Fruit fly (Drosophila melanogaster) whole organism, embryonic: ENCODE data around the gene gogo.

Experiments
- CG12299 ChIP-seq: fragments of 200-800 bp; sonication (Bioruptor generic); optimal IDR thresholded peaks from 2 replicates; lab custom pipeline; 2018; ENCODE audit warnings: missing biosample characterization, mild to moderate bottlenecking, missing genetic modification characterization
- CG31441 ChIP-seq: fragments of 200-800 bp; sonication (Bioruptor generic); IDR thresholded peaks from 2 replicates; pipeline ENCODE4 v1.3.6; 2022; ENCODE audit warnings: missing biosample characterization, missing genetic modification characterization
- CG4404 ChIP-seq: fragments of 200-800 bp; sonication (Bioruptor generic); IDR thresholded peaks from 2 replicates; pipeline ENCODE4 v1.3.6; 2022; ENCODE audit warnings: missing biosample characterization, missing genetic modification characterization
- CG5180 ChIP-seq: fragments of 200-800 bp; sonication (Bioruptor generic); optimal IDR thresholded peaks from 3 replicates; lab custom pipeline; 2017; ENCODE audit warnings: missing biosample characterization, missing genetic modification characterization, mild to moderate bottlenecking, moderate library complexity, missing genetic modification reagents
- CG6272 ChIP-seq: fragments of 200-800 bp; sonication (Bioruptor generic); IDR thresholded peaks from 2 replicates; pipeline ENCODE4 v1.3.6; 2022; ENCODE audit warnings: missing biosample characterization, missing genetic modification characterization
- CG8281 ChIP-seq: fragments of 200-800 bp; sonication (Bioruptor generic); optimal IDR thresholded peaks from 2 replicates; lab custom pipeline; 2018; ENCODE audit warnings: missing biosample characterization, mild to moderate bottlenecking, missing genetic modification characterization, moderate library complexity
- CTCF ChIP-seq: fragments of 200-800 bp; sonication (Bioruptor generic); optimal IDR thresholded peaks from 2 replicates; lab custom pipeline; 2017; ENCODE audit warnings: missing biosample characterization, mild to moderate bottlenecking, missing genetic modification characterization, moderate library complexity
- Ptx1 ChIP-seq: fragments of 200-800 bp; sonication (Bioruptor generic); IDR thresholded peaks from 2 replicates; pipeline ENCODE4 v1.3.6; 2022; ENCODE audit warnings: missing biosample characterization, missing genetic modification characterization
- Stat92E ChIP-seq, 3 experiments: fragments of >200 bp in 2 of 3; fragments of 200-800 bp in 1 of 3; sonication (Bioruptor generic) in 1 of 3; optimal IDR thresholded peaks; 2 replicates each; lab custom pipeline; 2017 to 2019; ENCODE audit warnings: missing biosample characterization in 3 of 3, missing genetic modification characterization in 3 of 3, mild to moderate bottlenecking in 1 of 3, moderate library complexity in 1 of 3
- Tbp ChIP-seq: fragments of >200 bp; optimal IDR thresholded peaks from 2 replicates; lab custom pipeline; 2018; ENCODE audit warnings: missing biosample characterization, missing genetic modification characterization
- br ChIP-seq: fragments of >200 bp; optimal IDR thresholded peaks from 2 replicates; lab custom pipeline; 2017
- grn ChIP-seq: fragments of 200-800 bp; sonication (Bioruptor generic); optimal IDR thresholded peaks from 3 replicates; lab custom pipeline; 2017; ENCODE audit warnings: missing biosample characterization, missing genetic modification characterization
- pan ChIP-seq, 4 experiments: fragments of >200 bp in 3 of 4; fragments of 200-800 bp in 1 of 4; sonication (Bioruptor generic) in 1 of 4; optimal IDR thresholded peaks in 3 of 4; IDR thresholded peaks in 1 of 4; 2 replicates each; pipeline versions ENCODE4 v1.3.6 to Lab custom; 2017 to 2022; ENCODE audit warnings: missing biosample characterization in 2 of 4, missing genetic modification characterization in 2 of 4, mixed read lengths in 1 of 4

dm6 chr3L:20247513-20248173 lies 47.3 kb downstream of the gogo start, which contains the start of gene rdgC:
- no peak for TF ChIP-seq pan (optimal IDR thresholded peaks at IDR 0.05; lab: Kevin White, UChicago)
- TF ChIP-seq pan (GFP tag; optimal IDR thresholded peaks at IDR 0.05 in 1 of 2, IDR thresholded peaks at IDR 0.05 in 1 of 2), result peak in 1 of 2 experiments; percentile 98
- TF ChIP-seq Stat92E (GFP tag; optimal IDR thresholded peaks at IDR 0.05; lab: Kevin White, UChicago), result no peak
- peak; percentile 85 for TF ChIP-seq CG5180 (GFP tag; lab: Kevin White, UChicago)
- peak; percentile 96 for TF ChIP-seq Ptx1 (GFP tag; lab: Robert Waterston, UW)
- peak; percentile 82 for TF ChIP-seq CG8281 (tag; lab: Kevin White, UChicago)
- no peak for TF ChIP-seq Tbp
- TF ChIP-seq CTCF (GFP tag; lab: Kevin White, UChicago), result peak; percentile 62
- peak; percentile 86 for TF ChIP-seq CG4404 (GFP tag; lab: Robert Waterston, UW)
- peak; percentile 89 for TF ChIP-seq grn
- TF ChIP-seq CG12299 (tag; lab: Kevin White, UChicago), result peak; percentile 93
- no peak for TF ChIP-seq br
- TF ChIP-seq CG6272 (GFP tag; lab: Robert Waterston, UW), result peak; percentile 92
- peak; percentile 95 for TF ChIP-seq CG31441
